Fruit fly (Drosophila melanogaster): Measurements from ENCODE around the gene CG7627.

DNA sequence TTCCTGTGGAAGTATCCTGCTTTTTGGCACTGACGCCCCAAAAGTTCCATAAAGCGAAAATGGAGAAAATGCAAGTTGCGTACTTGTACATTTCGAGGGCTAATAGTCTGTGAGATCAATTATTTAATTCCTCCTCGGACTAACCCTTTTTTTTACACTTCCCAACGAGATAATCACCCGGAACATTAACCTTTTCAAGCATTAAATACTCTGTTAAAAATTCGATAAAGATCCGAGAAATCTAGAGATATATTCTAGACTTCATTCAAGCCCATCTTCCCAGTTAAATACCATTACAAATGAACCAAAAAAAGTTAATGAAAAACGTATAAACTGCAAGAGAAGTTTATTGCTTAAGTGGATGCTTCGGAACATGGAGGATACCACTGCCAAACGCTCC, 31.9 kb upstream of the CG7627 start, which contains the start of gene lectin-29Ca:
- TF ChIP-seq lola (GFP tag; optimal IDR thresholded peaks at IDR 0.05) (no peak), OdsH (GFP tag; optimal IDR thresholded peaks at IDR 0.05) (no peak), Hnf4 (GFP tag; optimal IDR thresholded peaks at IDR 0.05) (no peak)
